Worm (Caenorhabditis elegans): ENCODE measurements around the gene chch-3.

chch-3 gene

DNA sequence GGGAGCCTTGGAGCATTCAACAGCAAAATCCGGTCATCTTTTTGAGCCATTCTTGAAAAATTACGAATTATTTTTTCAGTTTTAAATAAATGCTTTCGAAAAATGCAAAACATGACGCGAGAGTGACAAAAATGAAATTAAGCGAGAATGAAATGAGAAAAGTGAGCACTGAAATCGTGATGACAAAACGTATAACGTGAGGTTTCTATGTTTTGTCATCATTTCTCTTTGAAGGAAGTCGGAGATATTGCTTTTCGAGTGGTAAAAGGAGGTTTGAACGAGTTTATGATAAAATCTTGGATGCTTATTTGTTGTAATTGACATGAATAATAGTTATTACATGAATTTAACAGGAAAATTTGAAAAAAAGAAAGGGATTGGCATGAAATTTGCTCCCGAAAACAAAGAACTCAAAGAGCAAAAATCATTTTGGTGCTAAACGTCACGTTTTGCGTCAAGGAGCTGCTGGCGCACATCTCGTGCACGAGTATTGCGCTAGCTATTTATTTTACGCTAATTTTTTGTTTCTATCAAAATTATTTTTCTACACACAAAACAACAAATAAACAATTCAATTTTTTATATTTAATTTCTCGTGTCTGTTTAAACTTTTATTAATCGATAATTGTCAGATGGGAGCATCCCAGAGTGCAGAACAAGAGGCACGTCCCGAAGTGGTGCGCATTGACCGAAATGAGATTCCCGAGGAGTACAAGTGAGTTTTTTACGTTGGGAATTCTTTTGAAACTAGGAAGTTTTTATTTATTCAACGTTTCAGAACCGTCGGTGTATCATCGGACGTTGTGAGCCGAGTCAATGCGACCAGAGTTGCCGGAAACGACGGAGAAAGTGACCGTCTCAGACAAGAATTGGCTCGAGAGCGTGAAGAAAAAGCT is at the start of gene chch-3, which contains the start of gene gss-1:
chch-3 (plus strand) TSS at position 633 of the 896 bp plus-strand sequence.
gss-1 (minus strand) TSS at position 51 of the 896 bp plus-strand sequence.
- no peak for TF ChIP-seq set-16 (GFP tag; IDR thresholded peaks at IDR 0.05)
- TF ChIP-seq zfp-3 (GFP tag; conservative IDR thresholded peaks at IDR 0.05), result no peak
- TF ChIP-seq mes-2 (tag; optimal IDR thresholded peaks at IDR 0.05; ENCODE audit: poor library complexity, severe bottlenecking), result peak; percentile 66
- no peak for TF ChIP-seq pqm-1 (tag; optimal IDR thresholded peaks at IDR 0.05)
- peak in 1 of 2 experiments; percentile 81 for TF ChIP-seq unc-62 (GFP tag; optimal IDR thresholded peaks at IDR 0.05 in 1 of 2)
- no peak for TF ChIP-seq unc-62 (tag; optimal IDR thresholded peaks at IDR 0.05)
- no peak for TF ChIP-seq ceh-20 (GFP tag; IDR thresholded peaks at IDR 0.05)
- no peak for TF ChIP-seq T26A8.4 (GFP tag; IDR thresholded peaks at IDR 0.05)
- no peak for TF ChIP-seq F49E8.2 (tag; optimal IDR thresholded peaks at IDR 0.05; ENCODE audit: borderline replicate concordance)
- TF ChIP-seq F44E2.7 (GFP tag; IDR thresholded peaks at IDR 0.05), result no peak
- no peak for TF ChIP-seq egl-27 (tag; optimal IDR thresholded peaks at IDR 0.05)
- no peak for TF ChIP-seq madf-9 (GFP tag; conservative IDR thresholded peaks at IDR 0.05)
- peak; percentile 55 for TF ChIP-seq hlh-11 (tag; optimal IDR thresholded peaks at IDR 0.05)
- no peak for TF ChIP-seq snpc-1.2 (GFP tag; IDR thresholded peaks at IDR 0.05)
- TF ChIP-seq ceh-82 (tag; optimal IDR thresholded peaks at IDR 0.05), result no peak
- TF ChIP-seq nhr-25 (tag; optimal IDR thresholded peaks at IDR 0.05; ENCODE audit: borderline replicate concordance, insufficient read depth), result no peak
- no peak for TF ChIP-seq nhr-237 (tag; optimal IDR thresholded peaks at IDR 0.05)
- no peak for TF ChIP-seq arid-1 (GFP tag; conservative IDR thresholded peaks at IDR 0.05)
- no peak for TF ChIP-seq daf-19 (GFP tag; conservative IDR thresholded peaks at IDR 0.05)
- TF ChIP-seq daf-16 (GFP tag; optimal IDR thresholded peaks at IDR 0.05), result peak in 1 of 2 experiments; percentile 18
- TF ChIP-seq daf-16 (tag; optimal IDR thresholded peaks at IDR 0.05), result peak; percentile 23
- no peak for TF ChIP-seq zip-2 (tag; optimal IDR thresholded peaks at IDR 0.05)
- no peak for TF ChIP-seq mdl-1 (tag; optimal IDR thresholded peaks at IDR 0.05)
- TF ChIP-seq lsy-2 (tag; optimal IDR thresholded peaks at IDR 0.05), result peak in 1 of 2 experiments; percentile 84
- TF ChIP-seq unc-39 (tag; optimal IDR thresholded peaks at IDR 0.05), result no peak
- TF ChIP-seq aha-1 (tag), result peak; percentile 93
- TF ChIP-seq attf-4 (tag; optimal IDR thresholded peaks at IDR 0.05), result no peak
- TF ChIP-seq cey-2 (tag; optimal IDR thresholded peaks at IDR 0.05; ENCODE audit: borderline replicate concordance, insufficient read depth), result no peak
- TF ChIP-seq F26F4.8 (GFP tag; conservative IDR thresholded peaks at IDR 0.05), result no peak
- TF ChIP-seq nhr-102 (tag; optimal IDR thresholded peaks at IDR 0.05), result peak; percentile 35
- no peak for TF ChIP-seq lin-39 (tag; optimal IDR thresholded peaks at IDR 0.05)
- TF ChIP-seq rbr-2 (tag; optimal IDR thresholded peaks at IDR 0.05), result peak; percentile 44
- no peak for TF ChIP-seq daf-8 (GFP tag; IDR thresholded peaks at IDR 0.05)
- no peak for TF ChIP-seq Y75B8A.6 (GFP tag; IDR thresholded peaks at IDR 0.05)
- no peak for TF ChIP-seq egl-43 (GFP tag; IDR thresholded peaks at IDR 0.05)
- TF ChIP-seq ctbp-1 (GFP tag; IDR thresholded peaks at IDR 0.05), result no peak
- no peak for TF ChIP-seq madf-5 (GFP tag; IDR thresholded peaks at IDR 0.05)
- TF ChIP-seq fkh-10 (GFP tag; optimal IDR thresholded peaks at IDR 0.05), result peak; percentile 18
- TF ChIP-seq ceh-44 (GFP tag; IDR thresholded peaks at IDR 0.05), result no peak
- no peak for TF ChIP-seq spr-3 (GFP tag; optimal IDR thresholded peaks at IDR 0.05)
- TF ChIP-seq nhr-10 (tag; optimal IDR thresholded peaks at IDR 0.05), result no peak
- peak; percentile 24 for TF ChIP-seq F37D6.2 (tag; optimal IDR thresholded peaks at IDR 0.05)
- peak; percentile 61 for TF ChIP-seq dmd-6 (GFP tag; IDR thresholded peaks at IDR 0.05)
- TF ChIP-seq mxl-2 (GFP tag; conservative IDR thresholded peaks at IDR 0.05), result no peak
- no peak for TF ChIP-seq nhr-76 (tag; optimal IDR thresholded peaks at IDR 0.05)
- no peak for TF ChIP-seq dmd-8 (GFP tag; IDR thresholded peaks at IDR 0.05)
- TF ChIP-seq T20F7.1 (GFP tag; optimal IDR thresholded peaks at IDR 0.05), result peak; percentile 71
- no peak for TF ChIP-seq skn-1 (tag; optimal IDR thresholded peaks at IDR 0.05)
- TF ChIP-seq ceh-28 (tag; optimal IDR thresholded peaks at IDR 0.05), result no peak
- TF ChIP-seq zip-11 (GFP tag; IDR thresholded peaks at IDR 0.05), result no peak
